Worm (Caenorhabditis elegans): ENCODE measurements around the gene F42H10.3.

DNA sequence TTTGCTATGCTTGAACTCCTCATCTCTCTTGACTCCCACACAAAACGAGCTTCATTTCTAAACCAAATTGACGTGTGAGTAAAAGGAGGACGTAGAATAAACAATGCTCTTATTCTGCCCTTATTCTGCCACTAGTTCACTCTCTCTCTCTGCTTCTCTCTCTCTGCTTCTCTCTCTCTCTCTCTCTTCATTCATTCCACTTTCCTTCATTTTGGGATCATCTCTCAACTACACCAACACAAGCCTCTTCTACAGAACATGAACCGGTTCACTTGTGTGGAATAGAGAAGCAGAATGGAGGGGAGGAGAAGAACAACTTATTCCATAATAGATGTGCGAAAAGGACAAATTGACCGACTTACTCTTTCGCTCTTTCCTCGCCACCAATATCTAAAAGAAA, 19.4 kb downstream of the F42H10.3 start:
- no peak for TF ChIP-seq flt-1 (GFP tag; IDR thresholded peaks at IDR 0.05)
- no peak for TF ChIP-seq T22C8.4 (GFP tag; IDR thresholded peaks at IDR 0.05)
- no peak for TF ChIP-seq ref-1 (GFP tag; conservative IDR thresholded peaks at IDR 0.05)
- TF ChIP-seq ztf-29 (GFP tag; IDR thresholded peaks at IDR 0.05) = no peak
- TF ChIP-seq klf-2 (GFP tag; conservative IDR thresholded peaks at IDR 0.05) = no peak
- no peak for TF ChIP-seq cog-1 (tag; optimal IDR thresholded peaks at IDR 0.05)
- TF ChIP-seq med-1 (GFP tag; optimal IDR thresholded peaks at IDR 0.05; ENCODE audit: insufficient read depth) = no peak

Data from whole organism, midembryonic.